Fruit fly (Drosophila melanogaster) whole organism, wandering third instar larva: ENCODE measurements around the gene CD98hc.

ENCODE experiments used
- CG32264 ChIP-seq: fragments of 200-800 bp; sonication (Bioruptor generic); optimal IDR thresholded peaks from 2 replicates; lab custom pipeline; 2016; ENCODE audit warnings: missing biosample characterization, missing genetic modification characterization
- CG9705 ChIP-seq: fragments of 200-800 bp; sonication (Bioruptor generic); optimal IDR thresholded peaks from 2 replicates; lab custom pipeline; 2018; ENCODE audit warnings: missing biosample characterization, mild to moderate bottlenecking, missing genetic modification characterization
- CrebA ChIP-seq: fragments of 200-800 bp; sonication (Bioruptor generic); optimal IDR thresholded peaks from 2 replicates; lab custom pipeline; 2016; ENCODE audit warnings: missing biosample characterization, mild to moderate bottlenecking, missing genetic modification characterization, borderline replicate concordance
- Dfd ChIP-seq: fragments of >200 bp; optimal IDR thresholded peaks from 2 replicates; lab custom pipeline; 2017; ENCODE audit warnings: missing biosample characterization, missing genetic modification characterization
- Dif ChIP-seq: fragments of 200-275, 200-300 bp; sonication (Bioruptor generic); optimal IDR thresholded peaks from 2 replicates; lab custom pipeline; 2018; ENCODE audit warnings: missing biosample characterization, missing genetic modification characterization; ENCODE audit not compliant: partially characterized antibody
- GATAd ChIP-seq: sonication (Bioruptor generic); optimal IDR thresholded peaks from 2 replicates; lab custom pipeline; 2016; ENCODE audit warnings: missing biosample characterization, missing genetic modification characterization
- HLH106 ChIP-seq: fragments of 200-800 bp; optimal IDR thresholded peaks from 3 replicates; lab custom pipeline; 2019; ENCODE audit warnings: missing biosample characterization, mild to moderate bottlenecking, missing genetic modification characterization, moderate library complexity
- Hnf4 ChIP-seq: fragments of 200-800 bp; sonication (Bioruptor generic); optimal IDR thresholded peaks from 2 replicates; lab custom pipeline; 2016; ENCODE audit warnings: missing biosample characterization, mild to moderate bottlenecking, missing genetic modification characterization
- Hr83 ChIP-seq: fragments of 200-300 bp; sonication (Bioruptor generic); optimal IDR thresholded peaks from 2 replicates; lab custom pipeline; 2016; ENCODE audit warnings: missing biosample characterization, mild to moderate bottlenecking, missing genetic modification characterization, moderate library complexity; ENCODE audit not compliant: poor library complexity, severe bottlenecking
- Jra ChIP-seq: sonication (Bioruptor generic); optimal IDR thresholded peaks from 2 replicates; lab custom pipeline; 2016; ENCODE audit warnings: missing biosample characterization, missing genetic modification characterization
- Myc ChIP-seq: fragments of >200 bp; optimal IDR thresholded peaks from 2 replicates; lab custom pipeline; 2017
- OdsH ChIP-seq: fragments of 200-800 bp; sonication (Bioruptor generic); optimal IDR thresholded peaks from 2 replicates; lab custom pipeline; 2016; ENCODE audit warnings: missing biosample characterization, mild to moderate bottlenecking, missing genetic modification characterization
- Rel ChIP-seq, 2 experiments: fragments of 200-800 bp; sonication (Bioruptor generic) in 1 of 2; optimal IDR thresholded peaks; 2 replicates in 1 of 2; 3 replicates in 1 of 2; lab custom pipeline; 2016 to 2019; ENCODE audit warnings: mild to moderate bottlenecking in 2 of 2, missing biosample characterization in 2 of 2, missing genetic modification characterization in 2 of 2, moderate library complexity in 1 of 2
- Sp1 ChIP-seq: fragments of 200-800 bp; sonication (Bioruptor generic); optimal IDR thresholded peaks from 3 replicates; lab custom pipeline; 2019; ENCODE audit warnings: missing biosample characterization, mild to moderate bottlenecking, missing genetic modification characterization, moderate library complexity
- Vsx2 ChIP-seq: fragments of 200-300, 225-300 bp; sonication (Bioruptor generic); optimal IDR thresholded peaks from 2 replicates; lab custom pipeline; 2018; ENCODE audit warnings: missing biosample characterization, missing genetic modification characterization; ENCODE audit not compliant: partially characterized antibody
- br ChIP-seq: fragments of 200-800 bp; sonication (Bioruptor generic); optimal IDR thresholded peaks from 2 replicates; lab custom pipeline; 2016; ENCODE audit warnings: missing biosample characterization, missing genetic modification characterization
- brk ChIP-seq: fragments of 200-800 bp; sonication (Bioruptor generic); optimal IDR thresholded peaks from 2 replicates; lab custom pipeline; 2016; ENCODE audit warnings: missing biosample characterization, mild to moderate bottlenecking, missing genetic modification characterization
- dmrt93B ChIP-seq: fragments of 200-800 bp; sonication (Bioruptor generic); optimal IDR thresholded peaks from 2 replicates; lab custom pipeline; 2018; ENCODE audit warnings: missing biosample characterization, mild to moderate bottlenecking, missing genetic modification characterization
- dsf ChIP-seq: sonication (Bioruptor generic); optimal IDR thresholded peaks from 2 replicates; lab custom pipeline; 2016; ENCODE audit warnings: missing biosample characterization, missing genetic modification characterization, borderline replicate concordance
- ey ChIP-seq: fragments of 200-800 bp; sonication (Bioruptor generic); optimal IDR thresholded peaks from 2 replicates; lab custom pipeline; 2016; ENCODE audit warnings: missing biosample characterization, missing genetic modification characterization
- foxo ChIP-seq, 2 experiments: fragments of 200-800 bp; sonication (Bioruptor generic); optimal IDR thresholded peaks; 2 replicates in 1 of 2; 3 replicates in 1 of 2; lab custom pipeline; 2016 to 2017; ENCODE audit warnings: missing biosample characterization in 2 of 2, missing genetic modification characterization in 2 of 2
- fru ChIP-seq: fragments of 200-800 bp; sonication (Bioruptor generic); optimal IDR thresholded peaks from 3 replicates; lab custom pipeline; 2016; ENCODE audit warnings: missing biosample characterization, mild to moderate bottlenecking, missing genetic modification characterization
- h ChIP-seq: fragments of 200-800 bp; sonication (Bioruptor generic); optimal IDR thresholded peaks from 3 replicates; lab custom pipeline; 2016; ENCODE audit warnings: missing biosample characterization, mild to moderate bottlenecking, missing genetic modification characterization
- jim ChIP-seq: fragments of 175-275, 200-325 bp; sonication (Bioruptor generic); optimal IDR thresholded peaks from 2 replicates; lab custom pipeline; 2016; ENCODE audit warnings: missing biosample characterization, mild to moderate bottlenecking, missing genetic modification characterization
- lola ChIP-seq: fragments of >200 bp; optimal IDR thresholded peaks from 2 replicates; lab custom pipeline; 2017; ENCODE audit warnings: missing biosample characterization, missing genetic modification characterization
- psq ChIP-seq: fragments of 200-800 bp; sonication (Bioruptor generic); optimal IDR thresholded peaks from 3 replicates; lab custom pipeline; 2017; ENCODE audit warnings: missing biosample characterization, mild to moderate bottlenecking, missing genetic modification characterization, moderate library complexity
- sage ChIP-seq: fragments of 200-800 bp; sonication (Bioruptor generic); optimal IDR thresholded peaks from 2 replicates; lab custom pipeline; 2016; ENCODE audit warnings: missing biosample characterization, mild to moderate bottlenecking, missing genetic modification characterization
- sv ChIP-seq: fragments of 200-800 bp; sonication (Bioruptor generic); optimal IDR thresholded peaks from 3 replicates; lab custom pipeline; 2016; ENCODE audit warnings: missing biosample characterization, missing genetic modification characterization
- tai ChIP-seq: sonication (Bioruptor generic); optimal IDR thresholded peaks from 2 replicates; lab custom pipeline; 2016; ENCODE audit warnings: missing biosample characterization, missing genetic modification characterization
- usp ChIP-seq: fragments of >200 bp; optimal IDR thresholded peaks from 2 replicates; lab custom pipeline; 2017; ENCODE audit warnings: missing biosample characterization, missing genetic modification characterization
- woc ChIP-seq: sonication (Bioruptor generic); optimal IDR thresholded peaks from 2 replicates; lab custom pipeline; 2016; ENCODE audit warnings: missing biosample characterization, mild to moderate bottlenecking, missing genetic modification characterization

The CD98hc gene

DNA sequence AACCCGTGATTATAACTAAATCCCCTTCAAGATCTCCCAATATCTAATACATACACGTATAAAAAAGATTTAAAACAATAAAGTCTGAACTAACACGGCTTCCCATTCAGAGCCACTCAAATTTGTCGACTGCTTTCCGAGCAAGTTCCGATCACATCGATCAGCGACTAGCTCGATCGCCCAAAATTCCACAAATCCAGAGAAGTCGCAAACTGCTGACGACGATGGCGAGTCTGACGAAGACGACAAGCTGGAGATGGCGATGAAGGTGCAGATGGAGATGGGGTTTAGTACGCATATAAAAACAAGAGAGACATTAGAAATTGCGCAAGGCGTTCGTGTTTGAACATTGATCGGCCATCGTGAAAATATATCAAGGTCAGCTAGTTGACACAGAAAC lies 20.6 kb upstream of the CD98hc start:
- TF ChIP-seq Sp1, result no peak
- no peak for TF ChIP-seq fru (GFP tag; lab: Kevin White, UChicago)
- no peak for TF ChIP-seq sage
- no peak for TF ChIP-seq Dfd (GFP tag; lab: Kevin White, UChicago)
- no peak for TF ChIP-seq OdsH (GFP tag; lab: Kevin White, UChicago)
- no peak for TF ChIP-seq jim (GFP tag; lab: Kevin White, UChicago)
- no peak for TF ChIP-seq Rel (GFP tag; optimal IDR thresholded peaks at IDR 0.05; lab: Kevin White, UChicago)
- no peak for TF ChIP-seq Rel (tag; optimal IDR thresholded peaks at IDR 0.05; lab: Kevin White, UChicago)
- TF ChIP-seq Myc, result no peak
- no peak for TF ChIP-seq CrebA (GFP tag; lab: Kevin White, UChicago)
- TF ChIP-seq ey, result no peak
- TF ChIP-seq brk (GFP tag; lab: Kevin White, UChicago), result no peak
- TF ChIP-seq Vsx2 (GFP tag; lab: Kevin White, UChicago), result no peak
- TF ChIP-seq woc (GFP tag; lab: Kevin White, UChicago), result no peak
- TF ChIP-seq sv (GFP tag; lab: Kevin White, UChicago), result no peak
- no peak for TF ChIP-seq foxo (GFP tag; optimal IDR thresholded peaks at IDR 0.05; lab: Kevin White, UChicago)
- TF ChIP-seq dmrt93B (GFP tag; lab: Kevin White, UChicago), result no peak
- no peak for TF ChIP-seq br (GFP tag; lab: Kevin White, UChicago)
- TF ChIP-seq HLH106 (tag; lab: Kevin White, UChicago), result no peak
- no peak for TF ChIP-seq dsf (GFP tag; lab: Kevin White, UChicago)
- TF ChIP-seq tai (GFP tag; lab: Kevin White, UChicago), result no peak

DNA sequence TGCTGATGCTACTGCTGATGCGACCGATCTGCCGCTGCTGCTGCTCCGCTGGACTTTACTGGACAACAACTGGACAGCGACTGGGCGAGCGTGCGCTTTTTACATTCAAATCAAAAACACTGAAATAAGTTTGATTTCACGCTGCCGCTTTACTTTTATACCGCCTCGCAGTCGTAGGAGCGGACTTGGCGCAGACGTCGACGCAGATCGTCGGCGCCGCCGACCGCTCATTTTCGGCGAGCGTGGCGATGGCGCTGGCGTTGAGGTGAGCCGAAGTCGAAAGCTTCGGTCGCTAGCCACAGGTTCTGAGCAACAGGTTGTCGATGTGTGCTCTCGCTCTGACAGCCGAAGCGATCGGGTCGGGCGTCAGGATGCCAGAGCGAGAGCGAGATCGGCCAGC lies 17.5 kb upstream of the CD98hc start, which contains the start of gene Elovl7:
Elovl7 (minus strand) TSS at position 131 of the 400 bp plus-strand sequence.
- no peak for TF ChIP-seq CG9705 (GFP tag; lab: Kevin White, UChicago)
- TF ChIP-seq ey, result no peak
- TF ChIP-seq h (GFP tag; lab: Kevin White, UChicago), result no peak

DNA sequence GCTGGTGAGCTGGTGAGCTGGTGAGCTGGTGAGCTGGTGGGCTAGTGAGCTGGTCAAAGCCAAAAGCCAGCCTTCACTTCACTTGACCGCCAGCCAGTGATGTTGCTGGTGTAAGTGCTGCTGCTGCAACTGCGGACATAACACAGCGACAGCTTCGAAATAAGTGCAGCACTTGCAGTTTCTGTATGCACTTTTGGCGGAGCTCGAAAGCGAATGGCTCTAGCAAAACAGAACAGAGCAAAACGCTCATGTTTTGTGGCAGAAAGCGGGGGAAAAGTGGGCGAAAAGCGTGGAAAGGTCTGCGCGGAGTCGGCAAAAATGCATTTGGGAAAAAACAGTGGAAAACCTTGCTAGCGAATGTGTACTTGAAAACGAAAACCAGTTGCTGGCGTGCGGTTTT lies 16.4 kb upstream of the CD98hc start:
- TF ChIP-seq tai (GFP tag; lab: Kevin White, UChicago), result no peak
- TF ChIP-seq sage, result no peak
- no peak for TF ChIP-seq sv (GFP tag; lab: Kevin White, UChicago)
- no peak for TF ChIP-seq Sp1
- TF ChIP-seq GATAd, result no peak
- no peak for TF ChIP-seq Rel (GFP tag; optimal IDR thresholded peaks at IDR 0.05; lab: Kevin White, UChicago)
- TF ChIP-seq Rel (tag; optimal IDR thresholded peaks at IDR 0.05; lab: Kevin White, UChicago), result no peak
- no peak for TF ChIP-seq brk (GFP tag; lab: Kevin White, UChicago)
- no peak for TF ChIP-seq Hnf4 (GFP tag; lab: Kevin White, UChicago)
- no peak for TF ChIP-seq CG32264 (GFP tag; lab: Kevin White, UChicago)
- TF ChIP-seq dsf (GFP tag; lab: Kevin White, UChicago), result no peak
- TF ChIP-seq br (GFP tag; lab: Kevin White, UChicago), result no peak
- TF ChIP-seq OdsH (GFP tag; lab: Kevin White, UChicago), result no peak
- TF ChIP-seq Jra, result no peak
- no peak for TF ChIP-seq Hr83
- TF ChIP-seq, all 38 proteins: peak for 0

DNA sequence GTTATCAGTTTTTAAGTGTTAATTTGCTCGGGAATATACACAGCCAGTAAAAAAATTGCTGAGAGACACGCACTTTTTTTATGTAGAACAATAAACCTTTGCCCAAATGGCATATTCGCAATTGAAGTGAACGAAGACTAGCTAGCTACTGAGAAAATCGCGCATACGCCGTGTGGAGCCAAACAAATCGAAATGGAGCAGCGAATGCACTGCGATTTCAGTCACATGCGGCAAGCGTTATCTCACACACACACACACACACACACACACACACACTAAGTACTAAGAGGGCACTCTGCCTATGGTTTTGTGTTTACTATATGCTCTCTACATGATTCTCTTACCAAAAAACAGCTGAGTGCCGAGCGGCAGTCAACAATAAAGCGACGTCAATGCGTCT lies 15.3 kb upstream of the CD98hc start:
- TF ChIP-seq CrebA (GFP tag; lab: Kevin White, UChicago) (no peak), Dfd (GFP tag; lab: Kevin White, UChicago) (peak; percentile 72), Dif (GFP tag; lab: Kevin White, UChicago) (peak; percentile 27), Rel (GFP tag; optimal IDR thresholded peaks at IDR 0.05; lab: Kevin White, UChicago) (no peak), Rel (tag; optimal IDR thresholded peaks at IDR 0.05; lab: Kevin White, UChicago) (peak; percentile 2)

DNA sequence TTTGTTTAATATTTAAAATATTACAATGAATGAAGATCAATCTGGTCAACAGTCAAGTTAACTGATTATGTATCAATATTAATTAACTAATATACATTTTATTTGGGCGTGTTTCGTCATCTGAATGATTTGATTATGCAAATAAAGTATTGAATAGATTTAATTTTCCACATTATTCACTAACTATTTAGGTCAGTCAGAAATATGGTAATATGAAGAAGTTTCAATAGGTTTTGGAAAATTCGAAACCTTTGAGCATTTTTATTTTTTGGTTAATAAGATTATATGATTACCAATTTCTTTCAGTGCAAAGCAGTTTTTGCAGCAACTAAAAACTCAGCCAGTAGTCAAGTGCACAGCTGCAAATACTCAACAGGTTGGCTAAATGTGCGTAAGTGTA lies 13.9 kb upstream of the CD98hc start:
- TF ChIP-seq Rel (GFP tag; optimal IDR thresholded peaks at IDR 0.05; lab: Kevin White, UChicago), result no peak
- no peak for TF ChIP-seq Rel (tag; optimal IDR thresholded peaks at IDR 0.05; lab: Kevin White, UChicago)
- TF ChIP-seq HLH106 (tag; lab: Kevin White, UChicago), result no peak
- no peak for TF ChIP-seq jim (GFP tag; lab: Kevin White, UChicago)
- TF ChIP-seq usp, result no peak
- TF ChIP-seq dsf (GFP tag; lab: Kevin White, UChicago), result no peak
- no peak for TF ChIP-seq psq (GFP tag; lab: Kevin White, UChicago)
- no peak for TF ChIP-seq lola (GFP tag; lab: Kevin White, UChicago)
